Fruit fly (Drosophila melanogaster) whole organism, embryonic: ENCODE results near the gene stg1.

ENCODE experiments used
- CG2116 ChIP-seq: fragments of 200-800 bp; sonication (Bioruptor generic); optimal IDR thresholded peaks from 3 replicates; lab custom pipeline; 2018; ENCODE audit warnings: missing biosample characterization, mild to moderate bottlenecking, missing genetic modification characterization
- Elba2 ChIP-seq: fragments of 200-800 bp; sonication (Bioruptor generic); optimal IDR thresholded peaks from 3 replicates; lab custom pipeline; 2016; ENCODE audit warnings: missing biosample characterization, missing genetic modification characterization
- Hmr ChIP-seq: fragments of 200-800 bp; sonication (Bioruptor generic); optimal IDR thresholded peaks from 3 replicates; lab custom pipeline; 2017; ENCODE audit warnings: mild to moderate bottlenecking, missing biosample characterization, missing genetic modification reagents, missing genetic modification characterization
- YL-1 ChIP-seq: fragments of 200-800 bp; sonication (Bioruptor generic); optimal IDR thresholded peaks from 3 replicates; lab custom pipeline; 2017; ENCODE audit warnings: missing biosample characterization, mild to moderate bottlenecking, missing genetic modification characterization
- dati ChIP-seq: fragments of 200-800 bp; sonication (Bioruptor generic); IDR thresholded peaks from 2 replicates; pipeline ENCODE4 v1.3.6; 2022; ENCODE audit warnings: missing biosample characterization, missing genetic modification characterization
- exex ChIP-seq: fragments of 200-800 bp; sonication (Bioruptor generic); optimal IDR thresholded peaks from 4 replicates; lab custom pipeline; 2018; ENCODE audit warnings: missing biosample characterization, mild to moderate bottlenecking, missing genetic modification characterization, moderate library complexity
- trh ChIP-seq: fragments of 200-800 bp; sonication (Bioruptor generic); optimal IDR thresholded peaks from 2 replicates; lab custom pipeline; 2016; ENCODE audit warnings: missing biosample characterization, missing genetic modification characterization

DNA sequence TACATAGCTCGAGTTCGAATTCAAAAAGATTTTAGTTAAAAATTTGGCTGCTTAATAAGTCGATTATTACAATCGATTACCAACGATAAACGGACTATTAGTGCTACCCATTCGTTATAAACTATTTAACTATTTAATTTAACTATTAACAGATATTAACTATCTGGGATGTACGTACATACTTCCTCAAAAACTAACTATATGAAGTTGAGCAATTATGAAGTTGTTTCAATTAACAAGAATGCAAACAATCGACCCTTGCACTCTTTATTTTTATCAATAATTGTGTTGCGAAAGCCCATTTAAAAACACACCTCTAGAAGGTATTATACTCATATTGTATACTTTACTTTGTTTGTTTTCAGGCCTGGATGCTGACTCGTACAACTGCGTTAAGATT, 12.6 kb downstream of the stg1 start, which contains the start of gene CG1503:
- TF ChIP-seq exex (tag; lab: Kevin White, UChicago) (no peak), YL-1 (GFP tag; lab: Kevin White, UChicago) (no peak), dati (GFP tag; lab: Robert Waterston, UW) (no peak), CG2116 (GFP tag; lab: Kevin White, UChicago) (no peak), Hmr (no peak), trh (GFP tag; lab: Kevin White, UChicago) (no peak), Elba2 (GFP tag; lab: Kevin White, UChicago) (no peak)
